Fruit fly (Drosophila melanogaster) whole organism, embryonic: ENCODE results near the gene Btnd.

Experiments used
- CG11695 ChIP-seq: fragments of 200-800 bp; sonication (Bioruptor generic); IDR thresholded peaks from 3 replicates; pipeline ENCODE4 v1.3.6; 2022; ENCODE audit warnings: missing biosample characterization, missing genetic modification characterization
- CG43689 ChIP-seq: fragments of 200-800 bp; sonication (Bioruptor generic); IDR thresholded peaks from 2 replicates; pipeline ENCODE4 v1.3.6; 2022; ENCODE audit warnings: missing biosample characterization, missing genetic modification characterization
- CG5180 ChIP-seq: fragments of 200-800 bp; sonication (Bioruptor generic); optimal IDR thresholded peaks from 3 replicates; lab custom pipeline; 2017; ENCODE audit warnings: missing biosample characterization, missing genetic modification characterization, mild to moderate bottlenecking, moderate library complexity, missing genetic modification reagents
- CG6765 ChIP-seq: fragments of 200-800 bp; sonication (Bioruptor generic); optimal IDR thresholded peaks from 3 replicates; lab custom pipeline; 2017; ENCODE audit warnings: missing biosample characterization, mild to moderate bottlenecking, missing genetic modification characterization
- Sry-β ChIP-seq: fragments of 200-800 bp; sonication (Bioruptor generic); optimal IDR thresholded peaks from 2 replicates; lab custom pipeline; 2018; ENCODE audit warnings: missing biosample characterization, mild to moderate bottlenecking, missing genetic modification characterization, moderate library complexity
- ac ChIP-seq: fragments of 200-800 bp; sonication (Bioruptor generic); optimal IDR thresholded peaks from 3 replicates; lab custom pipeline; 2017; ENCODE audit warnings: missing biosample characterization, mild to moderate bottlenecking, missing genetic modification characterization
- her ChIP-seq: fragments of 200-800 bp; sonication (Bioruptor generic); optimal IDR thresholded peaks from 2 replicates; lab custom pipeline; 2016; ENCODE audit warnings: missing biosample characterization, missing genetic modification characterization

dm6 chrX:6196339-6196738, 22.8 kb downstream of the Btnd start, which contains the start of gene CG32750:
- TF ChIP-seq ac (GFP tag; lab: Kevin White, UChicago), result no peak
- no peak for TF ChIP-seq Sry-β (GFP tag; lab: Kevin White, UChicago)
- TF ChIP-seq her, result no peak
- no peak for TF ChIP-seq CG43689 (GFP tag; lab: Robert Waterston, UW)
- no peak for TF ChIP-seq CG6765 (GFP tag; lab: Kevin White, UChicago)
- TF ChIP-seq CG5180, result no peak
- TF ChIP-seq CG11695 (GFP tag; lab: Robert Waterston, UW), result no peak
